Worm (Caenorhabditis elegans) whole organism, dauer: ENCODE data around the gene fbxa-78.
"Not testable (repeated sequence)": the region's sequence is repeated elsewhere in the genome, so short reads cannot be mapped to it uniquely, and the experiment has no call there.

Source experiments
- unc-62 ChIP-seq: sonication (generic microtip); optimal IDR thresholded peaks from 2 replicates; lab custom pipeline; 2017; ENCODE audit warnings: missing biosample characterization, missing genetic modification reagents, missing genetic modification characterization

Gene fbxa-78

ce11 chrIII:1258358-1258757, at the start of gene fbxa-78:
Gene fbxa-78, minus strand, starts transcription at chrIII:1258458.
- not testable (repeated sequence) for TF ChIP-seq unc-62 (GFP tag; lab: Kevin White, UChicago)

- TF ChIP-seq unc-62 (GFP tag; lab: Kevin White, UChicago) = no peak
Measured at ce11 chrIII:1307333-1307732, 49.1 kb upstream of the fbxa-78 start.

- TF ChIP-seq unc-62 (GFP tag; lab: Kevin White, UChicago) = no peak
Measured at ce11 chrIII:1303414-1303813, 45.2 kb upstream of the fbxa-78 start, which contains the start of gene fbxa-75. Gene fbxa-75, plus strand, starts transcription at chrIII:1303714.

- TF ChIP-seq unc-62 (GFP tag; lab: Kevin White, UChicago) = no peak
Measured at ce11 chrIII:1297604-1298003, 39.3 kb upstream of the fbxa-78 start, which contains the start of gene fbxa-28. Gene fbxa-28, plus strand, starts transcription at chrIII:1297904.

ce11 chrIII:1295149-1295716, 37.0 kb upstream of the fbxa-78 start, which contains the start of gene fbxa-35:
Gene fbxa-35, plus strand, starts transcription at chrIII:1295666.
- TF ChIP-seq unc-62 (GFP tag; lab: Kevin White, UChicago) = no peak

- no peak for TF ChIP-seq unc-62 (GFP tag; lab: Kevin White, UChicago)
Measured at ce11 chrIII:1293135-1293534, 34.9 kb upstream of the fbxa-78 start, which contains the start of gene fbxa-36. Gene fbxa-36, minus strand, starts transcription at chrIII:1293235.

- no peak for TF ChIP-seq unc-62 (GFP tag; lab: Kevin White, UChicago)
Measured at ce11 chrIII:1289139-1289538, 30.9 kb upstream of the fbxa-78 start.

ce11 chrIII:1288473-1289056, 30.3 kb upstream of the fbxa-78 start, which contains the start of gene fbxa-50:
Gene fbxa-50, minus strand, starts transcription at chrIII:1288523.
- TF ChIP-seq unc-62 (GFP tag; lab: Kevin White, UChicago) = no peak

DNA sequence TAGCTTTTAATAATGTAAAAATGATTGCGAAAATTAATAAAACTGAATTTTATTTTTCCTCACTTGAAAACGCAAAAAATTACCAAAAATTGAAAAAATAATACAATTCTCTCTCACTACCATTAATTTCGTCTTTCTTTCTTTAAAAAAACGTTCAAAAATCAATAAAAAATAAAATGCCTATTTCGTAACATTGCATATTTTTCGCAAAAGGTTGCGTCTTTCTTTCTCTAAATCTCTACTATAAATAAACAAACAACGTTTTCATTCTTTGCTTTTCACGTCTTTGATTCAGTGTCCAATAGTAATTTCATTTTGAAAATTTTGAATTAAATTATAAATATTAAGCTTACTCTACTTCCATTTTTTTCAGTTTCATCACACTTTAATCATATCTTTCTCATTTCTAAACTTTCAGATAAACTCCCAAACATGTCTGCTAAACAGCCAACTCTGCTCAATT, 26.4 kb upstream of the fbxa-78 start, which contains the start of gene fbxa-37:
Gene fbxa-37, plus strand, starts transcription at position 413 of the 463 bp plus-strand sequence.
- no peak for TF ChIP-seq unc-62 (GFP tag; lab: Kevin White, UChicago)

- TF ChIP-seq unc-62 (GFP tag; lab: Kevin White, UChicago) = no peak
Measured at ce11 chrIII:1279197-1279596, 20.9 kb upstream of the fbxa-78 start.

DNA sequence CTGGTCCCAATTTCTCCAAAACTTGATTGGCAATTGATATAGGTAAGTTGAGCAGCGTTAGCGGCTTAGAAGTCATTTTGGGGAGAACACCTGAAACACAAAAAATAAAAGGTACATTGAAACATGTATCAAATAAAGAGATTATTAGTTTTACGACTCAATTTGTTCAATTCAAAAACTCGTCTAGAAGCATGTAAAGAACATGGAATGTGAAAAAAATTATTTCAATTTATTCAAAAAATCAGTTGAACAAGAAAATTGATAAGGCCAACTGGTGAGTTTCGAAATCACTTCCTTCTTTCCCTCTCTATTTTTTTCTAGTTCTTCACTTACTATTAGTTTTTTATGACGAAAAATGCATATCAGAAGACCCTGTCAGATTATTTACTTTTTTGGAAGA, 17.3 kb upstream of the fbxa-78 start, which contains the start of gene fbxa-30:
Gene fbxa-30, minus strand, starts transcription at position 101 of the 400 bp plus-strand sequence.
- TF ChIP-seq unc-62 (GFP tag; lab: Kevin White, UChicago) = no peak

DNA sequence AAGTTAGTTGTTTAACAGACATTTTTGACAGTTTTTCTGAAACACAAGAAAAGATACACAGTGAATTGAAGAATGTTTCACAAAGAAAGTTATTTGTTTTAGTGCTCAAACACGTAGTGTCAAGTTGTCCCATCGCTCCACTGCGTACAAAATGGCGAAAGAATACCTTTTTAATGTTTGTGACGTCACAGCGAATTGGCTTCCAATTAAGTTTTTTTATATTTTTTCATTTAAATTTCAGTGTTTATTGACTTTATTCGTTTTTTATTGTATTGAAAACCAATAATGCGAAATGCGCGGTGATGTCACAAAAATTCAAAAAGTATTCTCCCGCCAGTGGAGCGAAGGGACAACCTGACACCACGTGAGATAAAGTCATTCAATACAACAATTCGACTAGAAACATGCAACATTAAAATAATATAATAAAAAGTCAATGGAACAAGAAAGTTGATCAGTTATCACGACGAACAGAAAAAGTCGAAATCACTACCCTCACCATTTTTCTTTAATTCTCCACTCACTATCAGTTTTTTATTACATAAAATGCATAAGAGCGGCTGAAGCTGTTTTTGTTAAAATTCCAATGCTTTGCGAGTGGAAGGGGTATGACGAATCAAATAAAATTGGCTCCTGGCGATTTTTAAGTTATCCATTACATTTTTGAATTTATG, 15.5 kb upstream of the fbxa-78 start, which contains the start of gene fbxa-29:
Gene fbxa-29, minus strand, starts transcription at position 51 of the 674 bp plus-strand sequence.
- TF ChIP-seq unc-62 (GFP tag; lab: Kevin White, UChicago) = no peak

- no peak for TF ChIP-seq unc-62 (GFP tag; lab: Kevin White, UChicago)
Measured at ce11 chrIII:1271378-1271926, 13.2 kb upstream of the fbxa-78 start, which contains the start of gene fbxa-31. Gene fbxa-31, minus strand, starts transcription at chrIII:1271428.

ce11 chrIII:1269156-1269555, 10.9 kb upstream of the fbxa-78 start, which contains the start of gene fbxa-32:
Gene fbxa-32, minus strand, starts transcription at chrIII:1269256.
- TF ChIP-seq unc-62 (GFP tag; lab: Kevin White, UChicago) = no peak

- TF ChIP-seq unc-62 (GFP tag; lab: Kevin White, UChicago) = not testable (repeated sequence)
Measured at ce11 chrIII:1266799-1267198, 8.5 kb upstream of the fbxa-78 start, which contains the start of gene fbxa-151. Gene fbxa-151, minus strand, starts transcription at chrIII:1266899.
